Worm (Caenorhabditis elegans): Measurements from ENCODE around the gene npr-19.

ce11 chrX:769550-769949 is 34.1 kb upstream of the npr-19 start:
- TF ChIP-seq him-1 (tag; optimal IDR thresholded peaks at IDR 0.05) = no peak
- no peak for TF ChIP-seq W03F9.2 (tag; optimal IDR thresholded peaks at IDR 0.05)
- no peak for TF ChIP-seq dao-5 (tag; optimal IDR thresholded peaks at IDR 0.05)
